Worm (Caenorhabditis elegans): ENCODE data around the gene srw-115.

ce11 chrV:3034236-3034635 lies 40.5 kb upstream of the srw-115 start, which contains the start of gene srw-8:
- TF ChIP-seq him-1 (tag; optimal IDR thresholded peaks at IDR 0.05), result no peak
- TF ChIP-seq W03F9.2 (tag; optimal IDR thresholded peaks at IDR 0.05), result no peak
- no peak for TF ChIP-seq dao-5 (tag; optimal IDR thresholded peaks at IDR 0.05)
